Fruit fly (Drosophila melanogaster) whole organism, wandering third instar larva: ENCODE measurements around the gene MtnB.
A peak's percentile ranks its signal among the peaks of the same experiment; 100 is the strongest.

Source experiments
- Sp1 ChIP-seq: fragments of 200-800 bp; sonication (Bioruptor generic); optimal IDR thresholded peaks from 3 replicates; lab custom pipeline; 2019; ENCODE audit warnings: missing biosample characterization, mild to moderate bottlenecking, missing genetic modification characterization, moderate library complexity
- dl ChIP-seq, 2 experiments: fragments of 175-275, 200-275 bp in 1 of 2; fragments of 200-275 bp in 1 of 2; sonication (Bioruptor generic); optimal IDR thresholded peaks; lab custom pipeline; 2018; ENCODE audit warnings: mild to moderate bottlenecking in 2 of 2, missing biosample characterization in 2 of 2, missing genetic modification characterization in 2 of 2, moderate library complexity in 2 of 2; ENCODE audit not compliant: partially characterized antibody in 2 of 2, insufficient read depth in 1 of 2
- h ChIP-seq: fragments of 200-800 bp; sonication (Bioruptor generic); optimal IDR thresholded peaks from 3 replicates; lab custom pipeline; 2016; ENCODE audit warnings: missing biosample characterization, mild to moderate bottlenecking, missing genetic modification characterization

dm6 chr3R:20549017-20549854 is 45.7 kb upstream of the MtnB start:
- TF ChIP-seq Sp1 (GFP tag; lab: Kevin White, UChicago), result no peak
- no peak for TF ChIP-seq dl (GFP tag; optimal IDR thresholded peaks at IDR 0.05; lab: Kevin White, UChicago; ENCODE audit: insufficient read depth in 1 of 2, partially characterized antibody in 2 of 2)
- TF ChIP-seq h (GFP tag; lab: Kevin White, UChicago), result peak; percentile 21
